Fruit fly (Drosophila melanogaster): Measurements from ENCODE around the gene fbl.

dm6 chr3L:20370013-20370412, 14.2 kb upstream of the fbl start, which contains the start of gene CG13247:
- TF ChIP-seq Myc (optimal IDR thresholded peaks at IDR 0.05) (no peak), ttk (optimal IDR thresholded peaks at IDR 0.05) (no peak), Sin3A (optimal IDR thresholded peaks at IDR 0.05) (no peak), psq (optimal IDR thresholded peaks at IDR 0.05) (no peak), h (optimal IDR thresholded peaks at IDR 0.05) (no peak)

All from Kc167 (cell line).